Worm (Caenorhabditis elegans) whole organism, young adult: ENCODE results near the gene nol-10.

Experiments used
- D2030.7 ChIP-seq: fragments of 200-800 bp; sonication (Bioruptor generic); IDR thresholded peaks from 2 replicates; pipeline ENCODE4 v1.3.6; 2022; ENCODE audit warnings: missing genetic modification reagents, missing genetic modification characterization, missing compliant biosample characterization
- F37B4.10 ChIP-seq: fragments of 200-800 bp; sonication (Bioruptor generic); IDR thresholded peaks from 2 replicates; pipeline ENCODE4 v1.3.6; 2022; ENCODE audit warnings: missing genetic modification characterization, missing compliant biosample characterization
- K11D2.4 ChIP-seq: fragments of 200-800 bp; sonication (Bioruptor generic); IDR thresholded peaks from 2 replicates; pipeline ENCODE4 v1.3.6; 2022; ENCODE audit warnings: missing genetic modification reagents, missing genetic modification characterization, missing compliant biosample characterization
- K12H6.12 ChIP-seq: fragments of 200-800 bp; sonication (Bioruptor generic); optimal IDR thresholded peaks from 2 replicates; lab custom pipeline; 2018; ENCODE audit warnings: mild to moderate bottlenecking, missing genetic modification characterization, missing compliant biosample characterization
- T26A5.8 ChIP-seq: sonication (generic microtip); optimal IDR thresholded peaks from 2 replicates; lab custom pipeline; 2016; ENCODE audit warnings: missing genetic modification characterization, missing compliant biosample characterization
- Y79H2A.3 ChIP-seq: fragments of 200-800 bp; sonication (Bioruptor generic); conservative IDR thresholded peaks from 2 replicates; pipeline ENCODE4 v1.3.6; 2022; ENCODE audit warnings: missing genetic modification reagents, missing genetic modification characterization, missing compliant biosample characterization
- Y95B8A.8 ChIP-seq: fragments of 200-800 bp; sonication (Bioruptor generic); IDR thresholded peaks from 2 replicates; pipeline ENCODE4 v1.3.6; 2022; ENCODE audit warnings: missing genetic modification reagents, missing genetic modification characterization, missing compliant biosample characterization
- ZK185.1 ChIP-seq: sonication (generic microtip); optimal IDR thresholded peaks from 2 replicates; lab custom pipeline; 2016; ENCODE audit warnings: mild to moderate bottlenecking, missing genetic modification characterization, missing compliant biosample characterization; ENCODE audit not compliant: poor library complexity, severe bottlenecking
- aptf-2 ChIP-seq: fragments of 200-800 bp; sonication (Bioruptor generic); conservative IDR thresholded peaks from 2 replicates; pipeline ENCODE4 v1.3.6; 2022; ENCODE audit warnings: missing genetic modification reagents, missing genetic modification characterization, missing compliant biosample characterization
- attf-3 ChIP-seq: fragments of 200-800 bp; sonication (Bioruptor generic); conservative IDR thresholded peaks from 2 replicates; pipeline ENCODE4 v1.3.6; 2022; ENCODE audit warnings: missing genetic modification reagents, missing genetic modification characterization, missing compliant biosample characterization
- attf-5 ChIP-seq: fragments of 200-800 bp; sonication (Bioruptor generic); optimal IDR thresholded peaks from 2 replicates; lab custom pipeline; 2018; ENCODE audit warnings: mild to moderate bottlenecking, missing genetic modification characterization, missing compliant biosample characterization
- bed-1 ChIP-seq: fragments of 200-800 bp; sonication (Bioruptor generic); IDR thresholded peaks from 2 replicates; pipeline ENCODE4 v1.3.6; 2022; ENCODE audit warnings: missing genetic modification reagents, missing genetic modification characterization, missing compliant biosample characterization
- cebp-1 ChIP-seq, 2 experiments: fragments of 200-800 bp in 1 of 2; sonication (Bioruptor generic) in 1 of 2; sonication (generic microtip) in 1 of 2; IDR thresholded peaks in 1 of 2; optimal IDR thresholded peaks in 1 of 2; 2 replicates each; pipeline versions ENCODE4 v1.3.6 to Lab custom; 2017 to 2022; ENCODE audit warnings: missing compliant biosample characterization in 2 of 2, missing genetic modification characterization in 2 of 2, mild to moderate bottlenecking in 1 of 2, missing genetic modification reagents in 1 of 2, moderate library complexity in 1 of 2
- ceh-27 ChIP-seq: fragments of 200-800 bp; sonication (Bioruptor generic); optimal IDR thresholded peaks from 2 replicates; lab custom pipeline; 2018; ENCODE audit warnings: mild to moderate bottlenecking, missing genetic modification characterization, moderate library complexity, missing compliant biosample characterization
- ceh-58 ChIP-seq: fragments of 200-800 bp; sonication (Bioruptor generic); IDR thresholded peaks from 2 replicates; pipeline ENCODE4 v1.3.6; 2022; ENCODE audit warnings: missing genetic modification characterization, missing compliant biosample characterization
- ceh-91 ChIP-seq: fragments of 200-800 bp; sonication (Bioruptor generic); IDR thresholded peaks from 2 replicates; pipeline ENCODE4 v1.3.6; 2022; ENCODE audit warnings: missing genetic modification reagents, missing genetic modification characterization, missing compliant biosample characterization
- chd-7 ChIP-seq: sonication (generic microtip); optimal IDR thresholded peaks from 2 replicates; lab custom pipeline; 2016; ENCODE audit warnings: mild to moderate bottlenecking, missing genetic modification characterization, moderate library complexity, missing compliant biosample characterization
- efl-1 ChIP-seq: fragments of 150-350 bp; optimal IDR thresholded peaks from 2 replicates; lab custom pipeline; 2014; ENCODE audit warnings: missing biosample characterization, missing genetic modification reagents, missing genetic modification characterization
- ekl-4 ChIP-seq: fragments of 200-800 bp; sonication (Bioruptor generic); IDR thresholded peaks from 2 replicates; pipeline ENCODE4 v1.3.6; 2022; ENCODE audit warnings: missing genetic modification reagents, missing genetic modification characterization, missing compliant biosample characterization
- fkh-3 ChIP-seq: sonication (generic microtip); optimal IDR thresholded peaks from 2 replicates; lab custom pipeline; 2016; ENCODE audit warnings: mild to moderate bottlenecking, missing genetic modification characterization, missing compliant biosample characterization
- hmg-1.2 ChIP-seq: fragments of 200-800 bp; sonication (Bioruptor generic); IDR thresholded peaks from 2 replicates; pipeline ENCODE4 v1.3.6; 2022; ENCODE audit warnings: missing genetic modification reagents, missing genetic modification characterization, missing compliant biosample characterization
- lag-1 ChIP-seq: fragments of 200-800 bp; sonication (Bioruptor generic); IDR thresholded peaks from 2 replicates; pipeline ENCODE4 v1.3.6; 2022; ENCODE audit warnings: missing genetic modification reagents, missing genetic modification characterization, missing compliant biosample characterization
- let-607 ChIP-seq, 2 experiments: fragments of 200-800 bp in 1 of 2; sonication (Bioruptor generic) in 1 of 2; sonication (generic microtip) in 1 of 2; optimal IDR thresholded peaks; 2 replicates each; lab custom pipeline; 2016 to 2018; ENCODE audit warnings: mild to moderate bottlenecking in 2 of 2, missing compliant biosample characterization in 2 of 2, missing genetic modification characterization in 2 of 2, moderate library complexity in 2 of 2, missing genotype in 1 of 2
- lin-40 ChIP-seq: sonication (generic microtip); optimal IDR thresholded peaks from 2 replicates; lab custom pipeline; 2016; ENCODE audit warnings: missing genetic modification characterization, mild to moderate bottlenecking, missing compliant biosample characterization, missing genotype, missing genetic modification reagents
- madf-6 ChIP-seq: fragments of 200-800 bp; sonication (Bioruptor generic); IDR thresholded peaks from 2 replicates; pipeline ENCODE4 v1.3.6; 2022; ENCODE audit warnings: missing genetic modification reagents, missing genetic modification characterization, missing compliant biosample characterization
- madf-8 ChIP-seq: fragments of 200-800 bp; sonication (Bioruptor generic); conservative IDR thresholded peaks from 2 replicates; pipeline ENCODE4 v1.3.6; 2022; ENCODE audit warnings: missing genetic modification reagents, missing genetic modification characterization, missing compliant biosample characterization
- mcd-1 ChIP-seq: fragments of 200-800 bp; sonication (Bioruptor generic); IDR thresholded peaks from 2 replicates; pipeline ENCODE4 v1.3.6; 2022; ENCODE audit warnings: missing genetic modification reagents, missing genetic modification characterization, missing compliant biosample characterization
- mel-28 ChIP-seq: sonication (generic microtip); optimal IDR thresholded peaks from 2 replicates; lab custom pipeline; 2016; ENCODE audit warnings: borderline replicate concordance, mild to moderate bottlenecking, missing genetic modification characterization, missing compliant biosample characterization
- nfya-1 ChIP-seq: sonication (generic microtip); optimal IDR thresholded peaks from 2 replicates; lab custom pipeline; 2017; ENCODE audit warnings: antibody characterized with exemption, missing compliant biosample characterization, missing genetic modification characterization, borderline replicate concordance; ENCODE audit not compliant: insufficient read depth
- nfyb-1 ChIP-seq: fragments of 200-800 bp; sonication (Bioruptor generic); IDR thresholded peaks from 2 replicates; pipeline ENCODE4 v1.3.6; 2022; ENCODE audit warnings: missing genetic modification reagents, missing genetic modification characterization, missing compliant biosample characterization
- nhr-120 ChIP-seq: fragments of 200-800 bp; sonication (Bioruptor generic); IDR thresholded peaks from 2 replicates; pipeline ENCODE4 v1.3.6; 2022; ENCODE audit warnings: missing genetic modification characterization, missing compliant biosample characterization
- nhr-27 ChIP-seq: fragments of 200-800 bp; sonication (Bioruptor generic); optimal IDR thresholded peaks from 2 replicates; lab custom pipeline; 2018; ENCODE audit warnings: mild to moderate bottlenecking, missing genetic modification characterization, moderate library complexity, missing compliant biosample characterization
- nhr-80 ChIP-seq: sonication (generic microtip); optimal IDR thresholded peaks from 2 replicates; lab custom pipeline; 2016; ENCODE audit warnings: missing genetic modification characterization, missing compliant biosample characterization
- pbrm-1 ChIP-seq: fragments of 200-800 bp; sonication (Bioruptor generic); IDR thresholded peaks from 2 replicates; pipeline ENCODE4 v1.3.6; 2022; ENCODE audit warnings: missing genetic modification reagents, missing genetic modification characterization, missing compliant biosample characterization
- rcor-1 ChIP-seq: fragments of 200-800 bp; sonication (Bioruptor generic); IDR thresholded peaks from 2 replicates; pipeline ENCODE4 v1.3.6; 2022; ENCODE audit warnings: missing genetic modification reagents, missing genetic modification characterization, missing compliant biosample characterization
- rec-8 ChIP-seq, 2 experiments: sonication (generic microtip); optimal IDR thresholded peaks; 2 replicates each; lab custom pipeline; 2016; ENCODE audit warnings: mild to moderate bottlenecking in 2 of 2, missing genetic modification characterization in 2 of 2, missing genetic modification reagents in 2 of 2, missing genotype in 2 of 2, missing biosample characterization in 1 of 2, missing compliant biosample characterization in 1 of 2, moderate library complexity in 1 of 2
- snpc-1.3 ChIP-seq: sonication (generic microtip); optimal IDR thresholded peaks from 2 replicates; lab custom pipeline; 2017; ENCODE audit warnings: missing genetic modification characterization, mild to moderate bottlenecking, missing compliant biosample characterization, antibody characterized with exemption, moderate library complexity, missing genotype, missing genetic modification reagents; ENCODE audit not compliant: insufficient read depth
- snpc-4 ChIP-seq, 5 experiments: fragments of 150-350 bp in 1 of 5; sonication (generic microtip) in 4 of 5; optimal IDR thresholded peaks; 2 replicates each; lab custom pipeline; 2014 to 2018; ENCODE audit warnings: missing genetic modification characterization in 5 of 5, missing biosample characterization in 3 of 5, antibody characterized with exemption in 2 of 5, mild to moderate bottlenecking in 2 of 5, missing compliant biosample characterization in 2 of 5, missing genotype in 2 of 5, moderate library complexity in 2 of 5, missing genetic modification reagents in 1 of 5
- tbp1 ChIP-seq: fragments of 200-800 bp; sonication (Bioruptor generic); optimal IDR thresholded peaks from 2 replicates; lab custom pipeline; 2018; ENCODE audit warnings: mild to moderate bottlenecking, missing genetic modification characterization, missing compliant biosample characterization
- unc-130 ChIP-seq: sonication (generic microtip); optimal IDR thresholded peaks from 2 replicates; lab custom pipeline; 2016; ENCODE audit warnings: missing genetic modification reagents, missing genetic modification characterization, missing compliant biosample characterization
- ztf-26 ChIP-seq: sonication (generic microtip); optimal IDR thresholded peaks from 2 replicates; lab custom pipeline; 2017; ENCODE audit warnings: missing genetic modification characterization, missing compliant biosample characterization
- ztf-3 ChIP-seq: fragments of 200-800 bp; sonication (Bioruptor generic); optimal IDR thresholded peaks from 2 replicates; lab custom pipeline; 2018; ENCODE audit warnings: mild to moderate bottlenecking, missing genetic modification characterization, missing compliant biosample characterization

nol-10 gene

ce11 chrIV:7551254-7551653 lies 29.1 kb upstream of the nol-10 start (continued):
- TF ChIP-seq ztf-3 (GFP tag; lab: Kevin White, UChicago) (no peak), nfya-1 (tag; lab: Kevin White, UChicago) (no peak), snpc-1.3 (tag; lab: Kevin White, UChicago) (peak; percentile 3), ceh-27 (GFP tag; lab: Kevin White, UChicago) (no peak), nfyb-1 (GFP tag; lab: Robert Waterston, UW) (0 out of 2 replicates have a peak, but pooled peaks have one; percentile 14), T26A5.8 (tag; lab: Kevin White, UChicago) (no peak), nhr-120 (no peak), rec-8 (tag; optimal IDR thresholded peaks at IDR 0.05; lab: Kevin White, UChicago) (no peak), Y79H2A.3 (GFP tag; lab: Robert Waterston, UW) (no peak), mel-28 (tag; lab: Kevin White, UChicago) (no peak), K12H6.12 (no peak), ztf-26 (tag; lab: Kevin White, UChicago) (no peak), madf-6 (GFP tag; lab: Robert Waterston, UW) (peak; percentile 42; the same call in 1 of the 2 replicates), attf-3 (GFP tag; lab: Robert Waterston, UW) (no peak), hmg-1.2 (GFP tag; lab: Robert Waterston, UW) (no peak), mcd-1 (no peak), lin-40 (tag; lab: Kevin White, UChicago) (no peak), rcor-1 (GFP tag; lab: Robert Waterston, UW) (no peak), K11D2.4 (no peak), efl-1 (GFP tag; lab: Kevin White, UChicago) (no peak), D2030.7 (GFP tag; lab: Robert Waterston, UW) (no peak), Y95B8A.8 (GFP tag; lab: Robert Waterston, UW) (peak; percentile 43; the same call in 1 of the 2 replicates), unc-130 (GFP tag; lab: Kevin White, UChicago) (no peak), chd-7 (no peak), F37B4.10 (GFP tag; lab: Robert Waterston, UW) (no peak)

- no peak for TF ChIP-seq bed-1 (GFP tag; lab: Robert Waterston, UW)
- no peak for TF ChIP-seq K12H6.12
- no peak for TF ChIP-seq ceh-58
- TF ChIP-seq lag-1 (GFP tag; lab: Robert Waterston, UW), result no peak
Measured at ce11 chrIV:7552100-7552499, 28.3 kb upstream of the nol-10 start.

ce11 chrIV:7552958-7553553 lies 27.3 kb upstream of the nol-10 start, which contains the start of gene dif-1:
Gene dif-1 (minus strand): TSS chrIV:7553008.
- TF ChIP-seq fkh-3 (no peak), ekl-4 (GFP tag; lab: Robert Waterston, UW) (0 out of 2 replicates have a peak, but pooled peaks have one; percentile 27), let-607 (tag; optimal IDR thresholded peaks at IDR 0.05; lab: Kevin White, UChicago) (peak in 1 of 2 experiments; percentile 47), pbrm-1 (GFP tag; lab: Robert Waterston, UW) (0 out of 2 replicates have a peak, but pooled peaks have one; percentile 13), aptf-2 (GFP tag; lab: Robert Waterston, UW) (0 out of 2 replicates have a peak, but pooled peaks have one; percentile 63), madf-6 (GFP tag; lab: Robert Waterston, UW) (0 out of 2 replicates have a peak, but pooled peaks have one; percentile 7), lag-1 (GFP tag; lab: Robert Waterston, UW) (no peak), nhr-27 (tag; lab: Kevin White, UChicago) (no peak), attf-5 (peak; percentile 23), cebp-1 (GFP tag; IDR thresholded peaks at IDR 0.05; lab: Robert Waterston, UW) (no peak), cebp-1 (tag; optimal IDR thresholded peaks at IDR 0.05; lab: Kevin White, UChicago) (peak; percentile 53), snpc-4 (GFP tag; optimal IDR thresholded peaks at IDR 0.05; lab: Kevin White, UChicago) (no peak), snpc-4 (tag; optimal IDR thresholded peaks at IDR 0.05; lab: Kevin White, UChicago) (peak in 1 of 4 experiments; percentile 43), ceh-91 (GFP tag; lab: Robert Waterston, UW) (no peak), nhr-80 (tag; lab: Kevin White, UChicago) (peak; percentile 64), tbp1 (GFP tag; lab: Kevin White, UChicago) (peak; percentile 19), lin-40 (tag; lab: Kevin White, UChicago) (peak; percentile 34), madf-8 (GFP tag; lab: Robert Waterston, UW) (no peak), ZK185.1 (tag; lab: Kevin White, UChicago) (no peak), hmg-1.2 (GFP tag; lab: Robert Waterston, UW) (peak; percentile 91)
